Fruit fly (Drosophila melanogaster): ENCODE results near the gene eIF4G2.

eIF4G2 gene

dm6 chr3R:23790483-23791175, 28.4 kb downstream of the eIF4G2 start:
- TF ChIP-seq CG8119 (GFP tag; IDR thresholded peaks at IDR 0.05), result no peak
- no peak for TF ChIP-seq pdm3 (GFP tag; optimal IDR thresholded peaks at IDR 0.05)
- TF ChIP-seq Hr4 (GFP tag; optimal IDR thresholded peaks at IDR 0.05), result no peak
- TF ChIP-seq cyc (GFP tag; optimal IDR thresholded peaks at IDR 0.05), result peak; percentile 23
- TF ChIP-seq CG6792 (GFP tag; optimal IDR thresholded peaks at IDR 0.05), result no peak
- TF ChIP-seq CG8632 (GFP tag; optimal IDR thresholded peaks at IDR 0.05), result no peak
- TF ChIP-seq CG15336 (GFP tag; IDR thresholded peaks at IDR 0.05), result no peak
- TF ChIP-seq dsx (GFP tag; optimal IDR thresholded peaks at IDR 0.05; ENCODE audit: poor library complexity, severe bottlenecking), result no peak
- peak; percentile 5 for TF ChIP-seq CG34406 (GFP tag; optimal IDR thresholded peaks at IDR 0.05)
- peak; percentile 56 for TF ChIP-seq Eip78C (GFP tag)
- TF ChIP-seq eg (GFP tag; IDR thresholded peaks at IDR 0.05), result no peak
- no peak for TF ChIP-seq Lpt (GFP tag; optimal IDR thresholded peaks at IDR 0.05)
- TF ChIP-seq CG6276 (GFP tag; optimal IDR thresholded peaks at IDR 0.05), result no peak
- TF ChIP-seq Sox15 (GFP tag; optimal IDR thresholded peaks at IDR 0.05), result no peak
- no peak for TF ChIP-seq fd59A (GFP tag; optimal IDR thresholded peaks at IDR 0.05)
- TF ChIP-seq spab (GFP tag; optimal IDR thresholded peaks at IDR 0.05), result no peak
- no peak for TF ChIP-seq acj6 (GFP tag; optimal IDR thresholded peaks at IDR 0.05)
- peak; percentile 15 for TF ChIP-seq esn (GFP tag; optimal IDR thresholded peaks at IDR 0.05)
- no peak for TF ChIP-seq CG10631 (GFP tag; optimal IDR thresholded peaks at IDR 0.05)
- TF ChIP-seq lz (GFP tag; optimal IDR thresholded peaks at IDR 0.05), result peak; percentile 7
- no peak for TF ChIP-seq CG8319 (GFP tag; optimal IDR thresholded peaks at IDR 0.05)
- no peak for TF ChIP-seq CG3032 (tag; optimal IDR thresholded peaks at IDR 0.05)
- no peak for TF ChIP-seq CG4318 (GFP tag; optimal IDR thresholded peaks at IDR 0.05)
- peak; percentile 10 for TF ChIP-seq topi (GFP tag; optimal IDR thresholded peaks at IDR 0.05)
- TF ChIP-seq net (GFP tag; optimal IDR thresholded peaks at IDR 0.05), result no peak
- TF ChIP-seq fkh (GFP tag; optimal IDR thresholded peaks at IDR 0.05), result peak; percentile 57
- no peak for TF ChIP-seq CG11902 (GFP tag; optimal IDR thresholded peaks at IDR 0.05)
- peak; percentile 9 for TF ChIP-seq CG31627 (GFP tag; optimal IDR thresholded peaks at IDR 0.05)
- TF ChIP-seq svp (GFP tag), result peak; percentile 98

- TF ChIP-seq CG7368 (GFP tag; optimal IDR thresholded peaks at IDR 0.05), result no peak
- TF ChIP-seq svp (GFP tag), result peak; percentile 99
Measured at dm6 chr3R:23789584-23789983, 29.5 kb downstream of the eIF4G2 start.

dm6 chr3R:23788406-23789021, 30.5 kb downstream of the eIF4G2 start:
- TF ChIP-seq Ets96B (tag; optimal IDR thresholded peaks at IDR 0.05) (peak; percentile 79), CG6276 (GFP tag; optimal IDR thresholded peaks at IDR 0.05) (peak; percentile 69), Smox (GFP tag; optimal IDR thresholded peaks at IDR 0.05) (peak; percentile 56), salr (GFP tag; optimal IDR thresholded peaks at IDR 0.05) (peak; percentile 48 to 73), Lpt (GFP tag; optimal IDR thresholded peaks at IDR 0.05) (peak; percentile 39), svp (GFP tag) (peak; percentile 94), net (GFP tag; optimal IDR thresholded peaks at IDR 0.05) (peak; percentile 69), Eip75B (GFP tag; optimal IDR thresholded peaks at IDR 0.05) (peak; percentile 78), dsx (GFP tag; optimal IDR thresholded peaks at IDR 0.05; ENCODE audit: poor library complexity, severe bottlenecking) (peak; percentile 59), CG8319 (GFP tag; optimal IDR thresholded peaks at IDR 0.05) (no peak), vri (GFP tag; optimal IDR thresholded peaks at IDR 0.05) (no peak), CG7368 (GFP tag; optimal IDR thresholded peaks at IDR 0.05) (peak; percentile 29), Sox15 (GFP tag; optimal IDR thresholded peaks at IDR 0.05) (peak; percentile 46), CG11762 (GFP tag; optimal IDR thresholded peaks at IDR 0.05; ENCODE audit: insufficient read depth) (peak; percentile 67), CG8119 (GFP tag; IDR thresholded peaks at IDR 0.05) (peak; percentile 79), CG11294 (GFP tag; IDR thresholded peaks at IDR 0.05) (peak; percentile 44; the same call in 1 of the 2 replicates), CG4318 (GFP tag; optimal IDR thresholded peaks at IDR 0.05) (peak; percentile 70), CG15336 (GFP tag; IDR thresholded peaks at IDR 0.05) (peak; percentile 71; the same call in 1 of the 2 replicates), spab (GFP tag; optimal IDR thresholded peaks at IDR 0.05) (peak; percentile 77), acj6 (GFP tag; optimal IDR thresholded peaks at IDR 0.05) (peak; percentile 72), Met (GFP tag; optimal IDR thresholded peaks at IDR 0.05) (peak; percentile 71), CG6854 (GFP tag; optimal IDR thresholded peaks at IDR 0.05) (peak; percentile 58), CG34406 (GFP tag; optimal IDR thresholded peaks at IDR 0.05) (peak; percentile 63), fd85E (GFP tag; optimal IDR thresholded peaks at IDR 0.05) (no peak), cyc (GFP tag; optimal IDR thresholded peaks at IDR 0.05) (peak; percentile 47), Blimp-1 (GFP tag; optimal IDR thresholded peaks at IDR 0.05) (no peak), CG11902 (GFP tag; optimal IDR thresholded peaks at IDR 0.05) (peak; percentile 23), CG6163 (GFP tag; IDR thresholded peaks at IDR 0.05) (peak; percentile 44), Eip93F (GFP tag; optimal IDR thresholded peaks at IDR 0.05) (no peak), Sox102F (GFP tag; optimal IDR thresholded peaks at IDR 0.05) (peak; percentile 53), fd59A (GFP tag; optimal IDR thresholded peaks at IDR 0.05) (peak; percentile 67), lz (GFP tag; optimal IDR thresholded peaks at IDR 0.05) (peak; percentile 51)

Data from whole organism, prepupa.